Fruit fly (Drosophila melanogaster) whole organism, wandering third instar larva: ENCODE results near the gene udt.

Source experiments
- Abd-B ChIP-seq: fragments of >200 bp; optimal IDR thresholded peaks from 2 replicates; lab custom pipeline; 2017; ENCODE audit warnings: missing biosample characterization, missing genetic modification characterization
- CG32264 ChIP-seq: fragments of 200-800 bp; sonication (Bioruptor generic); optimal IDR thresholded peaks from 2 replicates; lab custom pipeline; 2016; ENCODE audit warnings: missing biosample characterization, missing genetic modification characterization
- CG9705 ChIP-seq: fragments of 200-800 bp; sonication (Bioruptor generic); optimal IDR thresholded peaks from 2 replicates; lab custom pipeline; 2018; ENCODE audit warnings: missing biosample characterization, mild to moderate bottlenecking, missing genetic modification characterization
- CrebA ChIP-seq: fragments of 200-800 bp; sonication (Bioruptor generic); optimal IDR thresholded peaks from 2 replicates; lab custom pipeline; 2016; ENCODE audit warnings: missing biosample characterization, mild to moderate bottlenecking, missing genetic modification characterization, borderline replicate concordance
- Dfd ChIP-seq: fragments of >200 bp; optimal IDR thresholded peaks from 2 replicates; lab custom pipeline; 2017; ENCODE audit warnings: missing biosample characterization, missing genetic modification characterization
- Dif ChIP-seq: fragments of 200-275, 200-300 bp; sonication (Bioruptor generic); optimal IDR thresholded peaks from 2 replicates; lab custom pipeline; 2018; ENCODE audit warnings: missing biosample characterization, missing genetic modification characterization; ENCODE audit not compliant: partially characterized antibody
- GATAd ChIP-seq: sonication (Bioruptor generic); optimal IDR thresholded peaks from 2 replicates; lab custom pipeline; 2016; ENCODE audit warnings: missing biosample characterization, missing genetic modification characterization
- HLH106 ChIP-seq: fragments of 200-800 bp; optimal IDR thresholded peaks from 3 replicates; lab custom pipeline; 2019; ENCODE audit warnings: missing biosample characterization, mild to moderate bottlenecking, missing genetic modification characterization, moderate library complexity
- Hnf4 ChIP-seq: fragments of 200-800 bp; sonication (Bioruptor generic); optimal IDR thresholded peaks from 2 replicates; lab custom pipeline; 2016; ENCODE audit warnings: missing biosample characterization, mild to moderate bottlenecking, missing genetic modification characterization
- Hr78 ChIP-seq: fragments of >200 bp; optimal IDR thresholded peaks from 2 replicates; lab custom pipeline; 2017; ENCODE audit warnings: missing biosample characterization, missing genetic modification characterization
- Hr83 ChIP-seq: fragments of 200-300 bp; sonication (Bioruptor generic); optimal IDR thresholded peaks from 2 replicates; lab custom pipeline; 2016; ENCODE audit warnings: missing biosample characterization, mild to moderate bottlenecking, missing genetic modification characterization, moderate library complexity; ENCODE audit not compliant: poor library complexity, severe bottlenecking
- Jra ChIP-seq: sonication (Bioruptor generic); optimal IDR thresholded peaks from 2 replicates; lab custom pipeline; 2016; ENCODE audit warnings: missing biosample characterization, missing genetic modification characterization
- Mio ChIP-seq: sonication (Bioruptor generic); optimal IDR thresholded peaks from 2 replicates; lab custom pipeline; 2016; ENCODE audit warnings: missing biosample characterization, missing genetic modification characterization
- Myc ChIP-seq: fragments of >200 bp; optimal IDR thresholded peaks from 2 replicates; lab custom pipeline; 2017
- N ChIP-seq: fragments of >200 bp; optimal IDR thresholded peaks from 2 replicates; lab custom pipeline; 2018; ENCODE audit warnings: missing biosample characterization, missing external identifiers, missing genetic modification characterization
- OdsH ChIP-seq: fragments of 200-800 bp; sonication (Bioruptor generic); optimal IDR thresholded peaks from 2 replicates; lab custom pipeline; 2016; ENCODE audit warnings: missing biosample characterization, mild to moderate bottlenecking, missing genetic modification characterization
- Rel ChIP-seq, 2 experiments: fragments of 200-800 bp; sonication (Bioruptor generic) in 1 of 2; optimal IDR thresholded peaks; 2 replicates in 1 of 2; 3 replicates in 1 of 2; lab custom pipeline; 2016 to 2019; ENCODE audit warnings: mild to moderate bottlenecking in 2 of 2, missing biosample characterization in 2 of 2, missing genetic modification characterization in 2 of 2, moderate library complexity in 1 of 2
- Sp1 ChIP-seq: fragments of 200-800 bp; sonication (Bioruptor generic); optimal IDR thresholded peaks from 3 replicates; lab custom pipeline; 2019; ENCODE audit warnings: missing biosample characterization, mild to moderate bottlenecking, missing genetic modification characterization, moderate library complexity
- Vsx2 ChIP-seq: fragments of 200-300, 225-300 bp; sonication (Bioruptor generic); optimal IDR thresholded peaks from 2 replicates; lab custom pipeline; 2018; ENCODE audit warnings: missing biosample characterization, missing genetic modification characterization; ENCODE audit not compliant: partially characterized antibody
- br ChIP-seq: fragments of 200-800 bp; sonication (Bioruptor generic); optimal IDR thresholded peaks from 2 replicates; lab custom pipeline; 2016; ENCODE audit warnings: missing biosample characterization, missing genetic modification characterization
- brk ChIP-seq: fragments of 200-800 bp; sonication (Bioruptor generic); optimal IDR thresholded peaks from 2 replicates; lab custom pipeline; 2016; ENCODE audit warnings: missing biosample characterization, mild to moderate bottlenecking, missing genetic modification characterization
- dl ChIP-seq, 2 experiments: fragments of 175-275, 200-275 bp in 1 of 2; fragments of 200-275 bp in 1 of 2; sonication (Bioruptor generic); optimal IDR thresholded peaks; lab custom pipeline; 2018; ENCODE audit warnings: mild to moderate bottlenecking in 2 of 2, missing biosample characterization in 2 of 2, missing genetic modification characterization in 2 of 2, moderate library complexity in 2 of 2; ENCODE audit not compliant: partially characterized antibody in 2 of 2, insufficient read depth in 1 of 2
- dmrt93B ChIP-seq: fragments of 200-800 bp; sonication (Bioruptor generic); optimal IDR thresholded peaks from 2 replicates; lab custom pipeline; 2018; ENCODE audit warnings: missing biosample characterization, mild to moderate bottlenecking, missing genetic modification characterization
- dsf ChIP-seq: sonication (Bioruptor generic); optimal IDR thresholded peaks from 2 replicates; lab custom pipeline; 2016; ENCODE audit warnings: missing biosample characterization, missing genetic modification characterization, borderline replicate concordance
- ey ChIP-seq: fragments of 200-800 bp; sonication (Bioruptor generic); optimal IDR thresholded peaks from 2 replicates; lab custom pipeline; 2016; ENCODE audit warnings: missing biosample characterization, missing genetic modification characterization
- foxo ChIP-seq, 2 experiments: fragments of 200-800 bp; sonication (Bioruptor generic); optimal IDR thresholded peaks; 2 replicates in 1 of 2; 3 replicates in 1 of 2; lab custom pipeline; 2016 to 2017; ENCODE audit warnings: missing biosample characterization in 2 of 2, missing genetic modification characterization in 2 of 2
- fru ChIP-seq: fragments of 200-800 bp; sonication (Bioruptor generic); optimal IDR thresholded peaks from 3 replicates; lab custom pipeline; 2016; ENCODE audit warnings: missing biosample characterization, mild to moderate bottlenecking, missing genetic modification characterization
- h ChIP-seq: fragments of 200-800 bp; sonication (Bioruptor generic); optimal IDR thresholded peaks from 3 replicates; lab custom pipeline; 2016; ENCODE audit warnings: missing biosample characterization, mild to moderate bottlenecking, missing genetic modification characterization
- jim ChIP-seq: fragments of 175-275, 200-325 bp; sonication (Bioruptor generic); optimal IDR thresholded peaks from 2 replicates; lab custom pipeline; 2016; ENCODE audit warnings: missing biosample characterization, mild to moderate bottlenecking, missing genetic modification characterization
- lola ChIP-seq: fragments of >200 bp; optimal IDR thresholded peaks from 2 replicates; lab custom pipeline; 2017; ENCODE audit warnings: missing biosample characterization, missing genetic modification characterization
- pan ChIP-seq: fragments of >200 bp; optimal IDR thresholded peaks from 2 replicates; lab custom pipeline; 2017
- psq ChIP-seq: fragments of 200-800 bp; sonication (Bioruptor generic); optimal IDR thresholded peaks from 3 replicates; lab custom pipeline; 2017; ENCODE audit warnings: missing biosample characterization, mild to moderate bottlenecking, missing genetic modification characterization, moderate library complexity
- rgr ChIP-seq: fragments of 200-800 bp; sonication (Bioruptor generic); optimal IDR thresholded peaks from 3 replicates; lab custom pipeline; 2016; ENCODE audit warnings: missing biosample characterization, mild to moderate bottlenecking, missing genetic modification characterization
- sage ChIP-seq: fragments of 200-800 bp; sonication (Bioruptor generic); optimal IDR thresholded peaks from 2 replicates; lab custom pipeline; 2016; ENCODE audit warnings: missing biosample characterization, mild to moderate bottlenecking, missing genetic modification characterization
- sv ChIP-seq: fragments of 200-800 bp; sonication (Bioruptor generic); optimal IDR thresholded peaks from 3 replicates; lab custom pipeline; 2016; ENCODE audit warnings: missing biosample characterization, missing genetic modification characterization
- tai ChIP-seq: sonication (Bioruptor generic); optimal IDR thresholded peaks from 2 replicates; lab custom pipeline; 2016; ENCODE audit warnings: missing biosample characterization, missing genetic modification characterization
- usp ChIP-seq: fragments of >200 bp; optimal IDR thresholded peaks from 2 replicates; lab custom pipeline; 2017; ENCODE audit warnings: missing biosample characterization, missing genetic modification characterization
- woc ChIP-seq: sonication (Bioruptor generic); optimal IDR thresholded peaks from 2 replicates; lab custom pipeline; 2016; ENCODE audit warnings: missing biosample characterization, mild to moderate bottlenecking, missing genetic modification characterization

Gene udt

DNA sequence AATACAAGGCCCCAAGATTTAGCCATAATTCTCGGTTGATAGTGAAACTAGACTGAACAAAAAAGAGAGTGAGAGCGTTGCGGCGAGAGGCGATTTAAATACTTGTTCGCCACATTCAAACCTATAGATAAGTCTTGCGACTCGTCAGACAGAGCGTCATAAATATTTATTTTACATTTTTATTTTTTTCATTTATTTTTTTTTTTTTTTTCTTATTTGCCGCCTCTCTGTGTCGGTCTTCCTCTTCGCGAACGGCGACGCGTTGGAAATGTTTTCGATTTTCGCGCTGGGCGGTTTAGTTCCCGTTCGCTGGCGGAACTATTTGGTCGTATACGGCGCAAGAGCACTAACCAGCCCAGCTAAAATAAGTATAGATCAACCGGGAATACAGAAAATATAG is 35.0 kb downstream of the udt start:
- TF ChIP-seq usp (no peak), lola (no peak), sage (peak; percentile 15), Hnf4 (GFP tag; lab: Kevin White, UChicago) (no peak), GATAd (GFP tag; lab: Kevin White, UChicago) (no peak), brk (GFP tag; lab: Kevin White, UChicago) (peak; percentile 9), CG32264 (GFP tag; lab: Kevin White, UChicago) (no peak), N (no peak), h (no peak), Mio (GFP tag; lab: Kevin White, UChicago) (no peak)

DNA sequence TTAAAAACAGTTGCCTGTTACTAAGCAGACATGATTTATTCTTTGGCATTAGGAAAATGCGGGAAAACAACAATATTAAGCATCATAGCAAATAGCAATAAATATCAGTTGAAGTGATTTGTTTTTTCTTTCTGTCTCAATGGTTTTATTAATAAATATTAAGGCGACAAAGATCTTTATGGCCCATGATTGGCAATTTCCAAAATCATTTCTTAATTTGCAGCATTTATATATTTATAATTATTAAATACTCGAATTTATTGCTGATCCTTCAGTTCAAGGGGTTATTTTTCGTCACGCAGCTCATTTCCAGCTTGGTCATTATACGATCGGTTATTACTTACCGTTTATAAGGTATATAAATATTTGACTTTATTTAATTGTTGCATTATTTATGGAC is 35.4 kb downstream of the udt start:
- TF ChIP-seq N (no peak), CrebA (GFP tag; lab: Kevin White, UChicago) (peak; percentile 23)

DNA sequence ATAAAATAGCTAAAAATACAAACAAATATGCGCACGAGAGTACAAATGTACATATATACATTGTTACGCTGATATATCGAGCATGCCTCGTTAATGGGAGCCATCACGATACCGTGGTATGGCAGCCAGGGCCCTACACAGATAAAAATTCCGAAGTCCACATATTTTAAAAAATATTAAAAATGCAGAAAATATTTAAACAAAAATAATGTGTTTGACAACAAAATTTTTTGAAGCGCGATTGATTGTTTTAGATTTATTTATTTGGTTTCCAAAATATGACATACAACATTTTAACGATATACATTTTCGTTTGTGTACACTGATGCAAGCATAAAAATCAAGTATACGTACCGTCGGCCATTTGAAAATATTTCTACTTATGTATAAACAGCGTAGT is 36.3 kb downstream of the udt start:
- TF ChIP-seq sage (peak; percentile 48), Abd-B (GFP tag; lab: Kevin White, UChicago) (no peak), Hr83 (GFP tag; lab: Kevin White, UChicago) (no peak), dl (GFP tag; optimal IDR thresholded peaks at IDR 0.05; lab: Kevin White, UChicago; ENCODE audit: insufficient read depth in 1 of 2, partially characterized antibody in 2 of 2) (no peak), GATAd (GFP tag; lab: Kevin White, UChicago) (no peak), sv (GFP tag; lab: Kevin White, UChicago) (peak; percentile 85), OdsH (GFP tag; lab: Kevin White, UChicago) (peak; percentile 83), h (peak; percentile 83), brk (GFP tag; lab: Kevin White, UChicago) (peak; percentile 55), N (no peak), fru (GFP tag; lab: Kevin White, UChicago) (peak; percentile 81), Hr78 (GFP tag; lab: Kevin White, UChicago) (no peak), woc (GFP tag; lab: Kevin White, UChicago) (peak; percentile 26), rgr (GFP tag; lab: Kevin White, UChicago) (peak; percentile 82), Hnf4 (GFP tag; lab: Kevin White, UChicago) (peak; percentile 55), Sp1 (GFP tag; lab: Kevin White, UChicago) (peak; percentile 57), Dfd (GFP tag; lab: Kevin White, UChicago) (no peak), usp (no peak), tai (GFP tag; lab: Kevin White, UChicago) (no peak), Dif (no peak), br (peak; percentile 71), jim (GFP tag; lab: Kevin White, UChicago) (no peak), CG9705 (no peak), foxo (GFP tag; optimal IDR thresholded peaks at IDR 0.05; lab: Kevin White, UChicago) (peak in 1 of 2 experiments; percentile 82), CG32264 (GFP tag; lab: Kevin White, UChicago) (peak; percentile 45), Vsx2 (no peak), dsf (GFP tag; lab: Kevin White, UChicago) (no peak), Rel (GFP tag; optimal IDR thresholded peaks at IDR 0.05; lab: Kevin White, UChicago) (peak; percentile 8), Rel (tag; optimal IDR thresholded peaks at IDR 0.05; lab: Kevin White, UChicago) (no peak), psq (GFP tag; lab: Kevin White, UChicago) (peak; percentile 58), Myc (lab: Kevin White, UChicago) (no peak), CrebA (GFP tag; lab: Kevin White, UChicago) (no peak), Mio (GFP tag; lab: Kevin White, UChicago) (no peak), pan (lab: Kevin White, UChicago) (no peak), Jra (GFP tag; lab: Kevin White, UChicago) (peak; percentile 19), HLH106 (tag; lab: Kevin White, UChicago) (peak; percentile 54), dmrt93B (GFP tag; lab: Kevin White, UChicago) (peak; percentile 8), ey (peak; percentile 68), lola (no peak)
